Fruit fly (Drosophila melanogaster) whole organism, prepupa: ENCODE data around the gene CG33710.

Experiments
- CG10631 ChIP-seq: fragments of 200-800 bp; sonication (Bioruptor generic); optimal IDR thresholded peaks from 2 replicates; lab custom pipeline; 2016; ENCODE audit warnings: missing biosample characterization, missing genetic modification characterization
- CG10669 ChIP-seq: fragments of 200-800 bp; sonication (Bioruptor generic); optimal IDR thresholded peaks from 3 replicates; lab custom pipeline; 2018; ENCODE audit warnings: missing biosample characterization, mild to moderate bottlenecking, missing genetic modification characterization, moderate library complexity
- CG11294 ChIP-seq: fragments of 200-800 bp; sonication (Bioruptor generic); IDR thresholded peaks from 2 replicates; pipeline ENCODE4 v1.3.6; 2022; ENCODE audit warnings: missing biosample characterization, missing genetic modification characterization
- CG11902 ChIP-seq: fragments of 200-800 bp; sonication (Bioruptor generic); optimal IDR thresholded peaks from 3 replicates; lab custom pipeline; 2016; ENCODE audit warnings: missing biosample characterization, missing genetic modification characterization
- CG15336 ChIP-seq: fragments of 200-800 bp; sonication (Bioruptor generic); IDR thresholded peaks from 2 replicates; pipeline ENCODE4 v1.3.6; 2022; ENCODE audit warnings: missing biosample characterization, missing genetic modification characterization
- CG3032 ChIP-seq: fragments of 200-800 bp; optimal IDR thresholded peaks from 2 replicates; lab custom pipeline; 2019; ENCODE audit warnings: missing biosample characterization, mild to moderate bottlenecking, missing genetic modification characterization, moderate library complexity
- CG31627 ChIP-seq: fragments of 200-800 bp; sonication (Bioruptor generic); optimal IDR thresholded peaks from 3 replicates; lab custom pipeline; 2016; ENCODE audit warnings: missing biosample characterization, missing genetic modification characterization
- CG6163 ChIP-seq: fragments of 200-800 bp; sonication (Bioruptor generic); IDR thresholded peaks from 3 replicates; pipeline ENCODE4 v1.3.6; 2022; ENCODE audit warnings: missing biosample characterization, missing genetic modification characterization
- CG6792 ChIP-seq: fragments of 200-800 bp; sonication (Bioruptor generic); optimal IDR thresholded peaks from 3 replicates; lab custom pipeline; 2016; ENCODE audit warnings: missing biosample characterization, missing genetic modification characterization
- CG6808 ChIP-seq: fragments of 200-800 bp; sonication (Bioruptor generic); optimal IDR thresholded peaks from 3 replicates; lab custom pipeline; 2017; ENCODE audit warnings: missing biosample characterization, missing genetic modification characterization, mild to moderate bottlenecking, moderate library complexity, missing genetic modification reagents
- CG6854 ChIP-seq: fragments of 200-800 bp; sonication (Bioruptor generic); optimal IDR thresholded peaks from 2 replicates; lab custom pipeline; 2017; ENCODE audit warnings: missing biosample characterization, mild to moderate bottlenecking, missing genetic modification characterization
- CG7368 ChIP-seq: fragments of 200-800 bp; sonication (Bioruptor generic); optimal IDR thresholded peaks from 3 replicates; lab custom pipeline; 2016; ENCODE audit warnings: missing biosample characterization, missing genetic modification characterization
- CG8119 ChIP-seq: fragments of 200-800 bp; sonication (Bioruptor generic); IDR thresholded peaks from 3 replicates; pipeline ENCODE4 v1.3.6; 2022; ENCODE audit warnings: missing biosample characterization, missing genetic modification characterization
- Eip75B ChIP-seq: fragments of 200-800 bp; sonication (Bioruptor generic); optimal IDR thresholded peaks from 3 replicates; lab custom pipeline; 2016; ENCODE audit warnings: missing biosample characterization, missing genetic modification characterization
- Eip78C ChIP-seq: fragments of 200-800 bp; sonication (Bioruptor generic); peaks from one replicate; lab custom pipeline; 2016; ENCODE audit warnings: missing biosample characterization, missing genetic modification characterization
- Ets21C ChIP-seq: fragments of 200-800 bp; sonication (Bioruptor generic); optimal IDR thresholded peaks from 3 replicates; lab custom pipeline; 2016; ENCODE audit warnings: missing biosample characterization, missing genetic modification characterization
- Ets96B ChIP-seq: fragments of 200-800 bp; optimal IDR thresholded peaks from 2 replicates; lab custom pipeline; 2019; ENCODE audit warnings: missing biosample characterization, mild to moderate bottlenecking, missing genetic modification characterization, moderate library complexity
- Gug ChIP-seq: fragments of 200-800 bp; sonication (Bioruptor generic); IDR thresholded peaks from 2 replicates; pipeline ENCODE4 v1.3.6; 2022; ENCODE audit warnings: missing biosample characterization, missing genetic modification characterization
- Hr38 ChIP-seq: sonication (Bioruptor generic); optimal IDR thresholded peaks from 2 replicates; lab custom pipeline; 2016; ENCODE audit warnings: missing biosample characterization, missing genetic modification characterization
- Hr4 ChIP-seq: fragments of 200-800 bp; sonication (Bioruptor generic); optimal IDR thresholded peaks from 3 replicates; lab custom pipeline; 2016; ENCODE audit warnings: missing biosample characterization, missing genetic modification characterization
- Lpt ChIP-seq: fragments of 200-800 bp; sonication (Bioruptor generic); optimal IDR thresholded peaks from 3 replicates; lab custom pipeline; 2016; ENCODE audit warnings: missing biosample characterization, missing genetic modification characterization
- Met ChIP-seq: fragments of 200-800 bp; sonication (Bioruptor generic); optimal IDR thresholded peaks from 3 replicates; lab custom pipeline; 2016; ENCODE audit warnings: missing biosample characterization, missing genetic modification characterization
- OdsH ChIP-seq: fragments of 200-800 bp; sonication (Bioruptor generic); optimal IDR thresholded peaks from 3 replicates; lab custom pipeline; 2016; ENCODE audit warnings: missing biosample characterization, missing genetic modification characterization
- Smox ChIP-seq: fragments of 200-800 bp; sonication (Bioruptor generic); optimal IDR thresholded peaks from 3 replicates; lab custom pipeline; 2016; ENCODE audit warnings: missing biosample characterization, missing genetic modification characterization
- Sox14 ChIP-seq: fragments of 200-800 bp; sonication (Bioruptor generic); optimal IDR thresholded peaks from 3 replicates; lab custom pipeline; 2016; ENCODE audit warnings: missing biosample characterization, missing genetic modification characterization
- Sox15 ChIP-seq: fragments of 200-800 bp; sonication (Bioruptor generic); optimal IDR thresholded peaks from 3 replicates; lab custom pipeline; 2016; ENCODE audit warnings: missing biosample characterization, missing genetic modification characterization
- achi ChIP-seq: fragments of 200-800 bp; sonication (Bioruptor generic); optimal IDR thresholded peaks from 3 replicates; lab custom pipeline; 2016; ENCODE audit warnings: missing biosample characterization, missing genetic modification characterization
- acj6 ChIP-seq: fragments of 200-800 bp; sonication (Bioruptor generic); optimal IDR thresholded peaks from 3 replicates; lab custom pipeline; 2016; ENCODE audit warnings: missing biosample characterization, missing genetic modification characterization
- cyc ChIP-seq: fragments of 200-800 bp; sonication (Bioruptor generic); optimal IDR thresholded peaks from 3 replicates; lab custom pipeline; 2016; ENCODE audit warnings: missing biosample characterization, missing genetic modification characterization
- dac ChIP-seq: fragments of 200-800 bp; sonication (Bioruptor generic); optimal IDR thresholded peaks from 2 replicates; lab custom pipeline; 2017; ENCODE audit warnings: missing biosample characterization, mild to moderate bottlenecking, missing genetic modification characterization
- dsx ChIP-seq: fragments of 200-800 bp; optimal IDR thresholded peaks from 3 replicates; lab custom pipeline; 2019; ENCODE audit warnings: missing biosample characterization, mild to moderate bottlenecking, missing genetic modification characterization, moderate library complexity; ENCODE audit not compliant: poor library complexity, severe bottlenecking
- esn ChIP-seq: fragments of 200-800 bp; sonication (Bioruptor generic); optimal IDR thresholded peaks from 2 replicates; lab custom pipeline; 2016; ENCODE audit warnings: missing biosample characterization, mild to moderate bottlenecking, missing genetic modification characterization, moderate library complexity
- fkh ChIP-seq: fragments of 200-800 bp; sonication (Bioruptor generic); optimal IDR thresholded peaks from 3 replicates; lab custom pipeline; 2017; ENCODE audit warnings: missing biosample characterization, mild to moderate bottlenecking, missing genetic modification characterization, moderate library complexity
- lz ChIP-seq: fragments of 200-800 bp; sonication (Bioruptor generic); optimal IDR thresholded peaks from 3 replicates; lab custom pipeline; 2016; ENCODE audit warnings: missing biosample characterization, missing genetic modification characterization
- spab ChIP-seq: fragments of 200-800 bp; sonication (Bioruptor generic); optimal IDR thresholded peaks from 2 replicates; lab custom pipeline; 2017; ENCODE audit warnings: missing biosample characterization, mild to moderate bottlenecking, missing genetic modification characterization, missing genetic modification reagents
- ss ChIP-seq, 2 experiments: fragments of 200-800 bp; sonication (Bioruptor generic); optimal IDR thresholded peaks; 2 replicates in 1 of 2; 3 replicates in 1 of 2; lab custom pipeline; 2017 to 2018; ENCODE audit warnings: mild to moderate bottlenecking in 2 of 2, missing biosample characterization in 2 of 2, missing genetic modification characterization in 2 of 2, moderate library complexity in 1 of 2
- topi ChIP-seq: fragments of 200-800 bp; sonication (Bioruptor generic); optimal IDR thresholded peaks from 3 replicates; lab custom pipeline; 2016; ENCODE audit warnings: missing biosample characterization, missing genetic modification characterization
- vri ChIP-seq: fragments of 200-800 bp; sonication (Bioruptor generic); optimal IDR thresholded peaks from 3 replicates; lab custom pipeline; 2016; ENCODE audit warnings: missing biosample characterization, mild to moderate bottlenecking, missing genetic modification characterization

Gene CG33710

DNA sequence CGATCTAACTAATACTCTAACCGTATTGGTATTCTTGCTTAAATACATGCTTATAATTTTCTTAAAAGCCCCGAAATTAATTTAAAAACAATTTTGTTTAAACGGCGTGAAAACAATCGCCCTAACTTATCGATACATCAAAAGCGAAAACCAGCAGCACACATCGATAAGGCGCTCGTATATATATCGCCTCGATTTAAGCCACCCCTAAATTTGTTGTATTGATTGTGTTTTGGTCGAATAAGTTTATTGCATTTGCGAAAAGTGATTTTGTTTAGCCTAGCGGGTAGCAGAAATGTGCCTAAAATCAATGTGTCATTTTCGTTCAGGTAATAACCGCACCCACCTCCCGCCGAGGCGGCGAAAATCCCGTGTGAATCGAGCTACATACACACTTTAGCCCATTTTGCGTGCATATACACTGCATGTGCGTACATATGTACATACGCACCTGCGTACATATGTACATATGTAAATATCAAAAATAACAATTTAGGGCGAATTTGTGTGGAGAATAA is 39.2 kb upstream of the CG33710 start, which contains the start of the genes CG7646 and Nca:
Gene CG7646, plus strand, starts transcription at position 174 of the 518 bp plus-strand sequence.
Gene Nca, plus strand, starts transcription at position 174 of the 518 bp plus-strand sequence.
- no peak for TF ChIP-seq vri (GFP tag; lab: Kevin White, UChicago)
- peak; percentile 1 for TF ChIP-seq Hr4 (GFP tag; lab: Kevin White, UChicago)
- TF ChIP-seq CG6854 (GFP tag; lab: Kevin White, UChicago) = no peak
- no peak for TF ChIP-seq esn (GFP tag; lab: Kevin White, UChicago)
- peak; percentile 73 for TF ChIP-seq fkh (GFP tag; lab: Kevin White, UChicago)
- TF ChIP-seq CG31627 (GFP tag; lab: Kevin White, UChicago) = peak; percentile 15
- TF ChIP-seq lz = peak; percentile 14
- TF ChIP-seq CG6792 (GFP tag; lab: Kevin White, UChicago) = no peak

DNA sequence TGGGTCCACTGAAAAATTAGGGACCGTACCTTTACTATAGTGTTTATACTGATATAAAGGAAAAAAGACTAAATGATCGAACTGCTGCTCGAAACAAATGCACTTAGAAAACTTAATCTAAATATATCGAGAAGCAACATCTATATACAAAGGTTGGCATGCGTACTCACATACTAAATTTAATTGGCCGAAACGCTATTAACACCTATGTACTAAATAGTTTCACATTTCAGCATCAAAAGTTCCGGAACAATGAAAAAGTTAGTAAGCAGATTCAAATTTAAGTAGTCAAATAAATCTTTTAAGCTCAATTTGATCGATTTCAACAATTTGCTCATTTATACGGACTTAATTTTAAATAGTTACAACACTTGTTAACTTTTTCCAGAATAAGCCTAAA is 38.5 kb upstream of the CG33710 start, which contains the start of gene fln:
Gene fln, minus strand, starts transcription at position 101 of the 400 bp plus-strand sequence.
- TF ChIP-seq esn (GFP tag; lab: Kevin White, UChicago) = no peak
- no peak for TF ChIP-seq CG11902 (GFP tag; lab: Kevin White, UChicago)
- TF ChIP-seq Ets21C = no peak
- no peak for TF ChIP-seq acj6 (GFP tag; lab: Kevin White, UChicago)
- no peak for TF ChIP-seq topi (GFP tag; lab: Kevin White, UChicago)
- no peak for TF ChIP-seq CG6854 (GFP tag; lab: Kevin White, UChicago)
- no peak for TF ChIP-seq Eip78C
- TF ChIP-seq CG11294 (GFP tag; lab: Robert Waterston, UW) = no peak
- TF ChIP-seq achi = no peak
- no peak for TF ChIP-seq spab
- TF ChIP-seq CG3032 (tag; lab: Kevin White, UChicago) = no peak
- TF ChIP-seq dsx (GFP tag; lab: Kevin White, UChicago) = no peak
- TF ChIP-seq CG8119 = no peak
- no peak for TF ChIP-seq OdsH (GFP tag; lab: Kevin White, UChicago)
- no peak for TF ChIP-seq CG6808
- TF ChIP-seq lz = no peak
- TF ChIP-seq ss (GFP tag; optimal IDR thresholded peaks at IDR 0.05; lab: Kevin White, UChicago) = no peak
- TF ChIP-seq Sox15 (GFP tag; lab: Kevin White, UChicago) = no peak
- no peak for TF ChIP-seq CG6163 (GFP tag; lab: Robert Waterston, UW)

- TF ChIP-seq CG11294 (GFP tag; lab: Robert Waterston, UW) (no peak), CG15336 (GFP tag; lab: Robert Waterston, UW) (peak; percentile 29; the same call in 1 of the 2 replicates)
These were observed 36.3 kb upstream of the CG33710 start, which contains the start of gene Csas for dm6 chr3L:19988891-19989290. Gene Csas, minus strand, starts transcription at chr3L:19988991.

- TF ChIP-seq cyc (GFP tag; lab: Kevin White, UChicago) = no peak
- TF ChIP-seq Sox14 = no peak
- no peak for TF ChIP-seq CG10631 (GFP tag; lab: Kevin White, UChicago)
- no peak for TF ChIP-seq Ets96B (tag; lab: Kevin White, UChicago)
- no peak for TF ChIP-seq dac (GFP tag; lab: Kevin White, UChicago)
- no peak for TF ChIP-seq Ets21C
- TF ChIP-seq dsx (GFP tag; lab: Kevin White, UChicago) = no peak
- no peak for TF ChIP-seq CG8119
- TF ChIP-seq Met (GFP tag; lab: Kevin White, UChicago) = no peak
- no peak for TF ChIP-seq CG10669 (GFP tag; lab: Kevin White, UChicago)
- TF ChIP-seq Hr38 = no peak
- TF ChIP-seq Eip78C = no peak
- no peak for TF ChIP-seq Eip75B (GFP tag; lab: Kevin White, UChicago)
- TF ChIP-seq CG7368 (GFP tag; lab: Kevin White, UChicago) = no peak
- TF ChIP-seq Smox (GFP tag; lab: Kevin White, UChicago) = no peak
- TF ChIP-seq Gug = no peak
- TF ChIP-seq Lpt (GFP tag; lab: Kevin White, UChicago) = no peak
- no peak for TF ChIP-seq ss (GFP tag; optimal IDR thresholded peaks at IDR 0.05; lab: Kevin White, UChicago)
- TF ChIP-seq OdsH (GFP tag; lab: Kevin White, UChicago) = no peak
- TF ChIP-seq, all 60 proteins: peak for 0
These were observed 33.2 kb upstream of the CG33710 start, which contains the start of the genes hale and schuy for dm6 chr3L:19985768-19986167. Gene hale, minus strand, starts transcription at chr3L:19985868. Gene schuy, plus strand, starts transcription at chr3L:19986093.
